Worm (Caenorhabditis elegans) whole organism, L4 larva: ENCODE results near the gene taf-8.

Experiments used
- D1046.2 ChIP-seq: fragments of 200-800 bp; sonication (Bioruptor generic); IDR thresholded peaks from 2 replicates; pipeline ENCODE4 v1.3.6; 2022; ENCODE audit warnings: missing genetic modification characterization, missing compliant biosample characterization
- F44E2.7 ChIP-seq: fragments of 200-800 bp; sonication (Bioruptor generic); IDR thresholded peaks from 2 replicates; pipeline ENCODE4 v2.1.2; 2022; ENCODE audit warnings: missing genetic modification characterization, missing compliant biosample characterization
- T20F7.1 ChIP-seq: fragments of 200-800 bp; sonication (Bioruptor generic); optimal IDR thresholded peaks from 2 replicates; lab custom pipeline; 2018; ENCODE audit warnings: mild to moderate bottlenecking, missing genetic modification characterization, missing compliant biosample characterization
- Y105C5A.15 ChIP-seq: fragments of 200-800 bp; sonication (Bioruptor generic); IDR thresholded peaks from 2 replicates; pipeline ENCODE4 v1.3.6; 2022; ENCODE audit warnings: missing genetic modification characterization, missing compliant biosample characterization
- aha-1 ChIP-seq: fragments of 150-350 bp; peaks from one replicate; lab custom pipeline; 2014; ENCODE audit warnings: missing biosample characterization, missing genetic modification characterization
- aly-2 ChIP-seq: sonication (generic microtip); optimal IDR thresholded peaks from 2 replicates; lab custom pipeline; 2018; ENCODE audit warnings: missing biosample characterization, missing genetic modification characterization
- ceh-20 ChIP-seq: fragments of 200-800 bp; sonication (Bioruptor generic); IDR thresholded peaks from 2 replicates; pipeline ENCODE4 v1.3.6; 2022; ENCODE audit warnings: missing genetic modification reagents, missing genetic modification characterization, missing compliant biosample characterization
- ceh-32 ChIP-seq: sonication (generic microtip); optimal IDR thresholded peaks from 2 replicates; lab custom pipeline; 2016; ENCODE audit warnings: mild to moderate bottlenecking, missing genetic modification characterization, missing compliant biosample characterization; ENCODE audit not compliant: poor library complexity
- ceh-62 ChIP-seq: sonication (generic microtip); optimal IDR thresholded peaks from 2 replicates; lab custom pipeline; 2017; ENCODE audit warnings: missing biosample characterization, missing genetic modification characterization
- daf-16 ChIP-seq, 3 experiments: sonication (generic microtip); optimal IDR thresholded peaks; 2 replicates each; lab custom pipeline; 2016 to 2017; ENCODE audit warnings: missing genetic modification characterization in 3 of 3, missing genetic modification reagents in 3 of 3, mild to moderate bottlenecking in 2 of 3, missing compliant biosample characterization in 2 of 3, missing biosample characterization in 1 of 3, moderate library complexity in 1 of 3
- dmd-6 ChIP-seq: fragments of 200-800 bp; sonication (Bioruptor generic); IDR thresholded peaks from 2 replicates; pipeline ENCODE4 v1.3.6; 2022; ENCODE audit warnings: missing genetic modification reagents, missing genetic modification characterization, missing compliant biosample characterization
- dmd-8 ChIP-seq: fragments of 200-800 bp; sonication (Bioruptor generic); IDR thresholded peaks from 2 replicates; pipeline ENCODE4 v1.3.6; 2022; ENCODE audit warnings: missing genetic modification characterization, missing compliant biosample characterization
- dve-1 ChIP-seq: sonication (generic microtip); optimal IDR thresholded peaks from 2 replicates; lab custom pipeline; 2017; ENCODE audit warnings: antibody characterized with exemption, mild to moderate bottlenecking, missing genetic modification characterization, missing compliant biosample characterization; ENCODE audit not compliant: insufficient read depth
- fos-1 ChIP-seq: fragments of 150-350 bp; optimal IDR thresholded peaks from 2 replicates; lab custom pipeline; 2014; ENCODE audit warnings: missing biosample characterization, missing genetic modification characterization
- hlh-11 ChIP-seq: fragments of 200-800 bp; sonication (Bioruptor generic); optimal IDR thresholded peaks from 2 replicates; lab custom pipeline; 2018; ENCODE audit warnings: mild to moderate bottlenecking, missing genetic modification characterization, missing compliant biosample characterization
- lim-7 ChIP-seq: fragments of 200-800 bp; sonication (Bioruptor generic); IDR thresholded peaks from 2 replicates; pipeline ENCODE4 v1.3.6; 2022; ENCODE audit warnings: missing genetic modification characterization, missing compliant biosample characterization
- lin-13 ChIP-seq: fragments of 150-350 bp; optimal IDR thresholded peaks from 2 replicates; lab custom pipeline; 2014; ENCODE audit warnings: missing biosample characterization, missing genetic modification reagents, missing genetic modification characterization
- lir-3 ChIP-seq: sonication (generic microtip); optimal IDR thresholded peaks from 2 replicates; lab custom pipeline; 2016; ENCODE audit warnings: mild to moderate bottlenecking, missing genetic modification characterization, missing compliant biosample characterization
- madf-9 ChIP-seq: fragments of 200-800 bp; sonication (Bioruptor generic); conservative IDR thresholded peaks from 2 replicates; pipeline ENCODE4 v1.3.6; 2022; ENCODE audit warnings: missing genetic modification reagents, missing genetic modification characterization, missing compliant biosample characterization
- mdl-1 ChIP-seq, 2 experiments: fragments of 150-350 bp in 1 of 2; sonication (generic microtip) in 1 of 2; optimal IDR thresholded peaks; 2 replicates each; lab custom pipeline; 2014 to 2017; ENCODE audit warnings: missing biosample characterization in 2 of 2, missing genetic modification characterization in 2 of 2
- mep-1 ChIP-seq: fragments of 150-350 bp; sonication (generic microtip); optimal IDR thresholded peaks from 3 replicates; lab custom pipeline; 2014; ENCODE audit warnings: missing biosample characterization, missing genetic modification characterization
- mes-2 ChIP-seq: sonication (generic microtip); optimal IDR thresholded peaks from 2 replicates; lab custom pipeline; 2016; ENCODE audit warnings: missing genotype, mild to moderate bottlenecking, missing genetic modification characterization, missing compliant biosample characterization; ENCODE audit not compliant: poor library complexity, severe bottlenecking
- mxl-3 ChIP-seq: fragments of 200-800 bp; sonication (Bioruptor generic); optimal IDR thresholded peaks from 2 replicates; lab custom pipeline; 2018; ENCODE audit warnings: mild to moderate bottlenecking, missing genetic modification characterization, missing compliant biosample characterization
- nhr-102 ChIP-seq: sonication (generic microtip); optimal IDR thresholded peaks from 2 replicates; lab custom pipeline; 2016; ENCODE audit warnings: mild to moderate bottlenecking, missing genetic modification characterization, moderate library complexity, missing compliant biosample characterization
- nhr-28 ChIP-seq: fragments of 150-350 bp; optimal IDR thresholded peaks from 2 replicates; lab custom pipeline; 2014; ENCODE audit warnings: missing biosample characterization, missing genetic modification characterization
- nhr-42 ChIP-seq: fragments of 200-800 bp; sonication (Bioruptor generic); IDR thresholded peaks from 2 replicates; pipeline ENCODE4 v1.3.6; 2022; ENCODE audit warnings: missing genetic modification characterization, missing compliant biosample characterization
- nhr-48 ChIP-seq: sonication (generic microtip); optimal IDR thresholded peaks from 2 replicates; lab custom pipeline; 2016; ENCODE audit warnings: mild to moderate bottlenecking, missing genetic modification characterization, missing compliant biosample characterization
- nhr-76 ChIP-seq: fragments of 150-350 bp; optimal IDR thresholded peaks from 2 replicates; lab custom pipeline; 2014; ENCODE audit warnings: missing biosample characterization, missing genetic modification characterization
- php-3 ChIP-seq: fragments of 200-800 bp; sonication (Bioruptor generic); IDR thresholded peaks from 2 replicates; pipeline ENCODE4 v1.3.6; 2022; ENCODE audit warnings: missing genetic modification reagents, missing genetic modification characterization, missing compliant biosample characterization
- pqm-1 ChIP-seq: sonication (generic microtip); optimal IDR thresholded peaks from 2 replicates; lab custom pipeline; 2017; ENCODE audit warnings: missing biosample characterization, missing genetic modification characterization
- unc-130 ChIP-seq: sonication (generic microtip); optimal IDR thresholded peaks from 2 replicates; lab custom pipeline; 2016; ENCODE audit warnings: missing genetic modification reagents, missing genetic modification characterization, missing compliant biosample characterization
- unc-62 ChIP-seq, 3 experiments: fragments of 150-350 bp in 1 of 3; sonication (generic microtip); optimal IDR thresholded peaks in 2 of 3; peaks in 1 of 3; 1 replicate in 1 of 3; 2 replicates in 2 of 3; lab custom pipeline; 2014 to 2017; ENCODE audit warnings: missing biosample characterization in 3 of 3, missing genetic modification characterization in 3 of 3, missing genetic modification reagents in 3 of 3, missing genotype in 1 of 3
- vab-7 ChIP-seq: fragments of 200-800 bp; sonication (Bioruptor generic); IDR thresholded peaks from 2 replicates; pipeline ENCODE4 v1.3.6; 2022; ENCODE audit warnings: missing genetic modification reagents, missing genetic modification characterization, missing compliant biosample characterization

The taf-8 gene

ce11 chrII:9656210-9656755, 12.8 kb upstream of the taf-8 start, which contains the start of gene gstk-1:
gstk-1 (plus strand) TSS chrII:9656705.
- TF ChIP-seq unc-130 (no peak), dve-1 (tag; lab: Kevin White, UChicago) (peak; percentile 58), nhr-48 (tag; lab: Kevin White, UChicago) (peak; percentile 67), nhr-42 (no peak), mxl-3 (GFP tag; lab: Kevin White, UChicago) (peak; percentile 98), php-3 (GFP tag; lab: Robert Waterston, UW) (peak; percentile 55; the same call in 1 of the 2 replicates), mdl-1 (tag; optimal IDR thresholded peaks at IDR 0.05; lab: Kevin White, UChicago) (peak in 1 of 2 experiments; percentile 60), ceh-20 (GFP tag; lab: Robert Waterston, UW) (peak; percentile 47; the same call in 1 of the 2 replicates), dmd-6 (GFP tag; lab: Robert Waterston, UW) (peak; percentile 90), pqm-1 (peak; percentile 22), nhr-28 (tag; lab: Kevin White, UChicago) (peak; percentile 62), fos-1 (tag; lab: Kevin White, UChicago) (no peak), mep-1 (tag; lab: Kevin White, UChicago) (peak; percentile 30), dmd-8 (0 out of 2 replicates have a peak, but pooled peaks have one; percentile 25), nhr-102 (tag; lab: Kevin White, UChicago) (peak; percentile 36), lin-13 (GFP tag; lab: Kevin White, UChicago) (peak; percentile 84), daf-16 (GFP tag; optimal IDR thresholded peaks at IDR 0.05; lab: Kevin White, UChicago) (no peak), daf-16 (tag; optimal IDR thresholded peaks at IDR 0.05; lab: Kevin White, UChicago) (peak; percentile 65), lir-3 (tag; lab: Kevin White, UChicago) (no peak), aha-1 (peak; percentile 2), hlh-11 (tag; lab: Kevin White, UChicago) (peak; percentile 68), unc-62 (GFP tag; optimal IDR thresholded peaks at IDR 0.05 in 1 of 2; lab: Kevin White, UChicago) (peak in 1 of 2 experiments; percentile 3), unc-62 (tag; optimal IDR thresholded peaks at IDR 0.05; lab: Kevin White, UChicago) (no peak), T20F7.1 (GFP tag; lab: Kevin White, UChicago) (peak; percentile 16), lim-7 (GFP tag; lab: Robert Waterston, UW) (no peak)

ce11 chrII:9658915-9659314, 10.2 kb upstream of the taf-8 start, which contains the start of gene ZK1320.2:
ZK1320.2 (minus strand) TSS chrII:9659002.
- peak; percentile 17 for TF ChIP-seq dve-1 (tag; lab: Kevin White, UChicago)
- TF ChIP-seq nhr-28 (tag; lab: Kevin White, UChicago), result peak; percentile 55
- TF ChIP-seq aly-2 (tag; lab: Kevin White, UChicago), result no peak
- TF ChIP-seq daf-16 (GFP tag; optimal IDR thresholded peaks at IDR 0.05; lab: Kevin White, UChicago), result no peak
- peak; percentile 43 for TF ChIP-seq daf-16 (tag; optimal IDR thresholded peaks at IDR 0.05; lab: Kevin White, UChicago)
- no peak for TF ChIP-seq nhr-76 (tag; lab: Kevin White, UChicago)
- no peak for TF ChIP-seq Y105C5A.15 (GFP tag; lab: Robert Waterston, UW)
- TF ChIP-seq aha-1, result no peak
- no peak for TF ChIP-seq D1046.2
- no peak for TF ChIP-seq F44E2.7
- TF ChIP-seq dmd-6 (GFP tag; lab: Robert Waterston, UW), result peak; percentile 48; the same call in 1 of the 2 replicates
- peak; percentile 69 for TF ChIP-seq pqm-1
- TF ChIP-seq vab-7 (GFP tag; lab: Robert Waterston, UW), result no peak
- TF ChIP-seq madf-9, result no peak
- no peak for TF ChIP-seq unc-130
- TF ChIP-seq ceh-32 (tag; lab: Kevin White, UChicago), result no peak

- TF ChIP-seq ceh-62 (no peak), dve-1 (tag; lab: Kevin White, UChicago) (peak; percentile 58), mes-2 (tag; lab: Kevin White, UChicago) (no peak), dmd-6 (GFP tag; lab: Robert Waterston, UW) (peak; percentile 64), unc-62 (GFP tag; optimal IDR thresholded peaks at IDR 0.05 in 1 of 2; lab: Kevin White, UChicago) (peak in 1 of 2 experiments; percentile 94), unc-62 (tag; optimal IDR thresholded peaks at IDR 0.05; lab: Kevin White, UChicago) (no peak), nhr-28 (tag; lab: Kevin White, UChicago) (peak; percentile 45), pqm-1 (peak; percentile 56), daf-16 (GFP tag; optimal IDR thresholded peaks at IDR 0.05; lab: Kevin White, UChicago) (no peak), daf-16 (tag; optimal IDR thresholded peaks at IDR 0.05; lab: Kevin White, UChicago) (peak; percentile 71)
Observed at ce11 chrII:9660379-9660778, 8.7 kb upstream of the taf-8 start, which contains the start of gene ZK1320.3. ZK1320.3 (minus strand) TSS chrII:9660419.
